Worm (Caenorhabditis elegans): ENCODE results near the gene C49H3.4.

DNA sequence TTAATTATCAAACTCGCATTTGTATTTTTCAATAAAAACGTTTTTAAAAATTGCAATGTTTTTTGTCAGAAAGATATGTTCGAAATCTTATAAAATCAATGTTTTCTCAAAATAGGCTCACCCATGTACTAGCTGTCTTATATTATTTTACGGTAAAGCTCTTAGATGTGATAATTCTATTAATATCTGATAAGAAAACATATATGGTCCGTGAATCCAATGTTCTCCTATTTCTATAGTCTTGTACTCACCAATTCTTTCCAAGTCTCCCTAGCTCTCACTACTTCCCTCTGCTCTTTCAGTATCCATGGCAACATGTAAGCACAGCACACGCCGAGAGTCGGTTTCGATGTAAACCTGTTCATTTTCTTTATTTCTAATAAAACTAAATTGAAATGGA lies 18.6 kb downstream of the C49H3.4 start, which contains the start of gene bbs-2:
- TF ChIP-seq nhr-11 (tag; optimal IDR thresholded peaks at IDR 0.05): no peak
- TF ChIP-seq ets-4 (tag; optimal IDR thresholded peaks at IDR 0.05): no peak
- no peak for TF ChIP-seq sox-4 (tag; optimal IDR thresholded peaks at IDR 0.05)
- TF ChIP-seq pha-4 (tag; optimal IDR thresholded peaks at IDR 0.05): no peak
- no peak for TF ChIP-seq C38D4.7 (GFP tag; optimal IDR thresholded peaks at IDR 0.05)
- no peak for TF ChIP-seq fkh-10 (GFP tag; optimal IDR thresholded peaks at IDR 0.05)
- no peak for TF ChIP-seq nfya-1 (tag; optimal IDR thresholded peaks at IDR 0.05)
- TF ChIP-seq ceh-34 (tag; optimal IDR thresholded peaks at IDR 0.05): no peak
- TF ChIP-seq pqm-1 (tag; optimal IDR thresholded peaks at IDR 0.05): no peak
- no peak for TF ChIP-seq dve-1 (tag; optimal IDR thresholded peaks at IDR 0.05)
- TF ChIP-seq ceh-18 (tag; optimal IDR thresholded peaks at IDR 0.05): no peak
- TF ChIP-seq che-1 (tag; optimal IDR thresholded peaks at IDR 0.05): no peak
